Worm (Caenorhabditis elegans) whole organism, midembryonic: ENCODE data around the gene T14B1.1.
"Not testable (repeated sequence)": the region's sequence is repeated elsewhere in the genome, so short reads cannot be mapped to it uniquely, and the experiment has no call there.

Experiments
- T22C8.4 ChIP-seq: fragments of 200-800 bp; sonication (Bioruptor generic); IDR thresholded peaks from 2 replicates; pipeline ENCODE4 v1.3.6; 2022; ENCODE audit warnings: missing genetic modification characterization, missing compliant biosample characterization
- cog-1 ChIP-seq: sonication (generic microtip); optimal IDR thresholded peaks from 2 replicates; lab custom pipeline; 2016; ENCODE audit warnings: missing genetic modification characterization, missing compliant biosample characterization
- flt-1 ChIP-seq: fragments of 200-800 bp; sonication (Bioruptor generic); IDR thresholded peaks from 2 replicates; pipeline ENCODE4 v1.3.6; 2022; ENCODE audit warnings: missing genetic modification characterization, missing compliant biosample characterization
- klf-2 ChIP-seq: fragments of 200-800 bp; sonication (Bioruptor generic); conservative IDR thresholded peaks from 2 replicates; pipeline ENCODE4 v1.3.6; 2022; ENCODE audit warnings: missing genetic modification reagents, missing genetic modification characterization, missing compliant biosample characterization
- med-1 ChIP-seq: sonication (generic microtip); optimal IDR thresholded peaks from 2 replicates; lab custom pipeline; 2017; ENCODE audit warnings: missing genetic modification characterization, mild to moderate bottlenecking, missing compliant biosample characterization, antibody characterized with exemption, missing genetic modification reagents; ENCODE audit not compliant: insufficient read depth
- ref-1 ChIP-seq: fragments of 200-800 bp; sonication (Bioruptor generic); conservative IDR thresholded peaks from 2 replicates; pipeline ENCODE4 v1.3.6; 2022; ENCODE audit warnings: missing genetic modification reagents, missing genetic modification characterization, missing compliant biosample characterization
- tab-1 ChIP-seq: fragments of 200-800 bp; sonication (Bioruptor generic); IDR thresholded peaks from 2 replicates; pipeline ENCODE4 v1.3.6; 2022; ENCODE audit warnings: missing genetic modification characterization, missing compliant biosample characterization
- ztf-23 ChIP-seq: fragments of 200-800 bp; sonication (Bioruptor generic); IDR thresholded peaks from 2 replicates; pipeline ENCODE4 v1.3.6; 2022; ENCODE audit warnings: missing genetic modification reagents, missing genetic modification characterization, missing compliant biosample characterization
- ztf-29 ChIP-seq: fragments of 200-800 bp; sonication (Bioruptor generic); IDR thresholded peaks from 2 replicates; pipeline ENCODE4 v1.3.6; 2022; ENCODE audit warnings: missing genetic modification reagents, missing genetic modification characterization, missing compliant biosample characterization

T14B1.1 gene

DNA sequence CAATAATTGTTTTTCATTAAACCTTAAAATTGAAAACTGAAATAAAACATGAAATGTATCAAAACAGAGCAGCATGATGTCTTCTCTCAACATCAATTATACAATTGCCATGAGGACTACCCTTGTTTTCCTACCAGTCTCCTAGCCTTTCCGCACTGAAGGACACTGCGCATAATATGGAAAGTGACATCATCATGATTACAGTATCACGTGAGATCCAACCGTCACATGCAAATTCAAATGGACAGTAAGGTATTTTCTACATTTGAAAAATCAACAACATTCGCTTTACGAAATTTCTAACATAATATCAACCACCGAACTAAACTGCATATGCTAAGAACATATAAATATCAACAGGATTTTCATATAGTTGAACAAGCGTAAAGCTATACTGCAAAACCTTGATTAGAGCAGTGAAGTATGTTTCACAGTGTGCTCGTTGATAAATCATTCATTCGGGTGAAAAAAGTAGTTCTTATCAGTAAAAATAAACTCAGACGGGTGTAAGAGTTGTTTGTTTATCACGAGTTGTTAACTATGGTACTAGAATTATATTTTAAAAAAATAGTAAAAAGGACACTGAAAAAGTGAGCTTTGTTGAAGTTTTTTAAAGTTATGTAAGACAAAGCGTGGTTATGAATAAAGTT lies 29.6 kb downstream of the T14B1.1 start:
- no peak for TF ChIP-seq ref-1 (GFP tag; lab: Robert Waterston, UW)
- no peak for TF ChIP-seq tab-1
- no peak for TF ChIP-seq ztf-23
- no peak for TF ChIP-seq cog-1 (tag; lab: Kevin White, UChicago)
- TF ChIP-seq ztf-29: no peak
- TF ChIP-seq med-1 (GFP tag; lab: Kevin White, UChicago): no peak
- TF ChIP-seq T22C8.4 (GFP tag; lab: Robert Waterston, UW): no peak

DNA sequence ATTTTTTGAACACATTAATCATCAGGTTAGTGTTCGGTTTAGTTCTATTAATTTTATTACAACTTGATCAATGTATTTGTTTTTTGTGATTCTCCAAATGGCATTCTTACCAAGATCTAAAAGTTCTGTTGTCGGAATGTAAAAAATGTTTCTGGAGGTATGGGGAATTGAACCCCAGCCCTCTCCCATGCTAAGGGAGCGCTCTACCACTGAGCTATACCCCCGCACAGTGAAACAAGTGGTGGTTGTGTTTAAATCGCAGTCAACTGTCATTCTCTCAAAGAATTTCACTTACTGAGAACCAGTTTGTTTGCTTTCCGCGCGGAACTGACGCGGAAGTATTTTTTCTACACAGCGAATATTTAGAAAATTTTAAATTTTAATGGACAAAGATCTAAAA lies 30.8 kb downstream of the T14B1.1 start:
- TF ChIP-seq flt-1 (GFP tag; lab: Robert Waterston, UW): peak; percentile 97
- peak; percentile 92 for TF ChIP-seq T22C8.4 (GFP tag; lab: Robert Waterston, UW)
- TF ChIP-seq klf-2 (GFP tag; lab: Robert Waterston, UW): peak; percentile 81
- peak; percentile 77 for TF ChIP-seq med-1 (GFP tag; lab: Kevin White, UChicago)
- TF ChIP-seq cog-1 (tag; lab: Kevin White, UChicago): peak; percentile 79
- TF ChIP-seq ztf-29: peak; percentile 74
- TF ChIP-seq ref-1 (GFP tag; lab: Robert Waterston, UW): peak; percentile 86
- TF ChIP-seq ztf-23: peak; percentile 94
- peak; percentile 96 for TF ChIP-seq tab-1

DNA sequence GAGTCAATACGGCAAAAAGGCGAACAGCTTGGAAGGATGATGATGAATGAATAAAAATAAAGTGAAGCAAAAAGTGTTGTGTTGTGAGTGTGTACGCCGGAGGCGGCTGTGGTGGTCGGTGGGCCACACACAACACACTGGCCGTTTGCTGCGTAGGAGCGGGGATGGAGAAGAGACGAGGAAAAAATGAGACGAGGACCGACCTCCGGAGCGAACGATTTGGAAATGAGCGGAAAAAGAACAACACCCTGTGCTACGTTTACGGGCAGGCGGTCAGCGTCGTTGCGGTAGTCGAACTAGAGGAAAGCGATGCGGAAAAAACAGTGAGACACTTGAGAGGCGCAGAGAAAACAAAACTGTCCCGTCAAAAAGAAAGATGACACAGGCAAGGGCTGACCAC lies 31.4 kb downstream of the T14B1.1 start:
- TF ChIP-seq klf-2 (GFP tag; lab: Robert Waterston, UW): no peak
- no peak for TF ChIP-seq ref-1 (GFP tag; lab: Robert Waterston, UW)
- TF ChIP-seq flt-1 (GFP tag; lab: Robert Waterston, UW): 0 out of 2 replicates have a peak, but pooled peaks have one; percentile 50
- no peak for TF ChIP-seq cog-1 (tag; lab: Kevin White, UChicago)
- no peak for TF ChIP-seq ztf-29
- no peak for TF ChIP-seq T22C8.4 (GFP tag; lab: Robert Waterston, UW)
- no peak for TF ChIP-seq med-1 (GFP tag; lab: Kevin White, UChicago)
- TF ChIP-seq tab-1: no peak
- 0 out of 2 replicates have a peak, but pooled peaks have one; percentile 15 for TF ChIP-seq ztf-23

DNA sequence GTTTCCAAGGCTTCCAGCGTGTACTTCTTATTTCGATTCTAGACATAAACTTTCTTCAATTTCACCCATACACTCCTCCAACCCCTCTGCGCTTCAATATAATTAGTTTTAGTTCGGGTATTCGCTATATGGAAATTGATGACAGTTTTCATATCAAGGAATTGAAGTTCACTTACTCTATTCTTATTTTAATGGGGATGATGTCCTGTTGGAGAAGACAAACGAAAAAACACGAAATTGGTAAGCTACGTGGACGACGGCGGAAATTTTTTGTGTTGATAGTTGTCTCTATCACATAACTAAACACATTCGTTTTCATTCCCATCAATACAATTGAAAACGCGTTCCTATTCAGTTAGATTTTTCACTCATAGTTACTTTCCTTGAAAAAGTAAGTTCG lies 33.1 kb downstream of the T14B1.1 start, which contains the start of gene F34H10.5:
TSS of gene F34H10.5 (plus strand) at position 301 of the 400 bp plus-strand sequence.
- TF ChIP-seq ref-1 (GFP tag; lab: Robert Waterston, UW) (no peak), cog-1 (tag; lab: Kevin White, UChicago) (no peak), ztf-29 (no peak), klf-2 (GFP tag; lab: Robert Waterston, UW) (no peak), flt-1 (GFP tag; lab: Robert Waterston, UW) (no peak), T22C8.4 (GFP tag; lab: Robert Waterston, UW) (no peak), tab-1 (no peak), med-1 (GFP tag; lab: Kevin White, UChicago) (no peak), ztf-23 (no peak)

DNA sequence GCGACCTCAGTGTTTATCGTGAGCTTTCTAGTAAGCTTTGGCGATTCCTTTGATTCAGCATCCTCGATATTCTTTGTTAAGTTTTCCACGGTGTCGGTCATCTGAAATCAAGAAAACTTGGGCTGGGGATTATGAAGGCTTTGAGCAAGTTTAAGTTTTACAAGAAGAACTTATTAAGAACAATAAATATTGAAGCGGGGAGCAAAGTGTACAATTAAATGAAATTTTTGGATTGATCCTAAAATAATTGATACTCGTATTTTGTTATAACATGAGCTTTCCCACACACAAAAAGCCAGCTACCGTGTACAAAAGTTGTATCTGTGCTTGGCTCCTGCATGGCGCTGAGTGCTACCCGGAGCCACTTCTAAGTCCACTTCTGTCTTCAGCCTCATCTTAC lies 33.6 kb downstream of the T14B1.1 start, which contains the start of gene F34H10.3:
TSS of gene F34H10.3 (minus strand) at position 101 of the 400 bp plus-strand sequence.
- TF ChIP-seq med-1 (GFP tag; lab: Kevin White, UChicago) (no peak), klf-2 (GFP tag; lab: Robert Waterston, UW) (no peak), ztf-29 (no peak), tab-1 (no peak), cog-1 (tag; lab: Kevin White, UChicago) (no peak), ztf-23 (no peak), ref-1 (GFP tag; lab: Robert Waterston, UW) (no peak), flt-1 (GFP tag; lab: Robert Waterston, UW) (no peak), T22C8.4 (GFP tag; lab: Robert Waterston, UW) (no peak)

DNA sequence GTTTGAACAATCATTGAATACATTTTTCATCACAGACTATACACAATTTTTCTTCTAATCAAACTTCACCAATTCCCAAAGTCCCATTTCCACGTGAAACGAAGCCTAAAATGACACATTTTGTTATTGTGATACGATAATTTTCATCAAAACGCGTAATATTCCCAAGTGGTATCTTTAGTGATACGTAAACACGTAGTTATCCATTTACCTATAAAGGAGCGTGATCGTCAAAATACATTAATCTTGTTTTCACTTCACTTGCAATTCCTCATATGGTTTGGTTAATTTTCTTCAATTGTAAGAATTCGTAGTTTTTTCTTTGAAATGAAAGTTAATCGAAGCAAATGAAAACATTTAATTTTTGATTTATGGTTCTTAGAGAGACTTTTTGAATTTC lies 39.0 kb downstream of the T14B1.1 start:
- TF ChIP-seq cog-1 (tag; lab: Kevin White, UChicago) (no peak), ztf-23 (no peak), flt-1 (GFP tag; lab: Robert Waterston, UW) (no peak), T22C8.4 (GFP tag; lab: Robert Waterston, UW) (no peak), tab-1 (no peak), ref-1 (GFP tag; lab: Robert Waterston, UW) (no peak), klf-2 (GFP tag; lab: Robert Waterston, UW) (no peak), ztf-29 (no peak), med-1 (GFP tag; lab: Kevin White, UChicago) (no peak)

DNA sequence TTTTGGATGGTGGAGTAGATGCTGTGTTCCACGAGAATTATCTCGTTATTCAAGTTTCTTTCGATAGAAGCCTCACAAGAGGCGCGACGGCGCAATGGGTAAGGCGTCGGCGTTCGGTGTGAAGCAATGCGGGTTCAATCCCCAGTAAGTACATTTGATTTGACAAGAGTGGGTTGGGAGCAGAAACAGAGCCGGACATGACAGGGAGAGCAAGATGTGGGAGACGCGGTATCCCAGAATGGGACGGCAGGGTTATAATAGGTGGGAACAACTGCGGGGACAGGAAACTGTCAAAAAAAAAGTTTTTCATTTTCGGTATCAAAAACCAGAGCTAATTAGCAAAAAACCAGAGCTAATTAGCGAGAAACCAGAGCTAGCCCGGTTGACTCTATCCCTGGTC lies 41.4 kb downstream of the T14B1.1 start:
- 0 out of 2 replicates have a peak, but pooled peaks have one; percentile 27 for TF ChIP-seq tab-1

DNA sequence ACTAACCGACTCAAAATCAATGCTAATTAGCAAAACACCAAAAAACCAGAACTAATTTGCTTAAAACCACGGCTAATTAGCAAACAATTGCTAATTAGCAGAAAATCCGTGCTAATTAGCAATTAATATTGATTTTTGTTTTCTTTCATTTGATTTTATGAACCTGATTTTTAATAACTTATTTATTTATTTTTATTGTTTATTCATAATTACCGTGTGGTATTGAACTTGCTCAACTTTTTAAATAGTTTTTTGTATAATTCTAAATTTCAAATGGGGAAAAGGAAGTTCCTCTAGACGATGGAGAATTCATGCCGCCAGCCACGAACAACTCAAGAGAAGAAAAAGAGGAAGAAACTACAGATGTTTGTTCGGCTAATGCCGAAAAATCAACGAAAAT lies 42.7 kb downstream of the T14B1.1 start, which contains the start of gene F34H10.1:
TSS of gene F34H10.1 (plus strand) at position 301 of the 400 bp plus-strand sequence.
- not testable (repeated sequence) for TF ChIP-seq ztf-23; med-1 (GFP tag; lab: Kevin White, UChicago); ref-1 (GFP tag; lab: Robert Waterston, UW)

DNA sequence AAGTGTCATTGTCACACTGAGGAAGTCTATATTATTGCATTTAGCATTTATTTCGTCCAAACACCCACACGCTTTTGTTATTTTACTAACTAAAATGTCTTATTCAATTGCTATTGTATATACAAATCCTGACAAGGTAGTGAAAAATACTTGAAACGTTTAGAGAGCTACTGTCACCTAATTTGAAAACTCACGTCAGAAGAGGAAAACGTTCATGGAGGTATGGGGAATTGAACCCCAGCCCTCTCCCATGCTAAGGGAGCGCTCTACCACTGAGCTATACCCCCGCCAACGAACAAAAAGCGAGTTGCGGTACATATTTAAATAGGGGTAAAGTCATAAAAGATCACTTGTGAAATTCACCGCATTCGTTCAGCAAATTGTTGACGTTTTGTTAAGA lies 45.9 kb downstream of the T14B1.1 start:
- TF ChIP-seq cog-1 (tag; lab: Kevin White, UChicago) (no peak), tab-1 (peak; percentile 73), ztf-23 (peak; percentile 75), med-1 (GFP tag; lab: Kevin White, UChicago) (no peak), flt-1 (GFP tag; lab: Robert Waterston, UW) (peak; percentile 83), T22C8.4 (GFP tag; lab: Robert Waterston, UW) (peak; percentile 32; the same call in 1 of the 2 replicates), ref-1 (GFP tag; lab: Robert Waterston, UW) (0 out of 2 replicates have a peak, but pooled peaks have one; percentile 37)

DNA sequence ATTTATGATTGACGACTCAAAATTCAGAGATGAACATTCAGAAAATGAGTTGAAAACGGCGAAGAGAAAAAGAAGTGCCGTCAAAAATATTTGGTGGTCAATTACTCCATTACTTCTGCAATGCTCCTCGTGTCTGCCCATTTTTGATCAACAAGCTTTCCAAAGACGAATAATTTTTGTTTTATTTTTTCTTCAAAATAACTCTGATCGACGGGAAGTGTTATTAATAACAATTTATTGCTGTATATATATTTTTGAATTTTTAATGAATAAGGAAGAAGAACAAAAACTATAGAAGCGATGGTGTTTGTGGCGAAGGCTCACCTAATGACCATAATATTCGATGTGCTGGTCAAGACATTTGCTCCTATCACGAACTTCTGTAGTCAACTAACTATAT lies 48.4 kb downstream of the T14B1.1 start, which contains the start of gene C11E4.8:
TSS of gene C11E4.8 (plus strand) at position 301 of the 400 bp plus-strand sequence.
- TF ChIP-seq klf-2 (GFP tag; lab: Robert Waterston, UW): no peak
- no peak for TF ChIP-seq med-1 (GFP tag; lab: Kevin White, UChicago)
- TF ChIP-seq T22C8.4 (GFP tag; lab: Robert Waterston, UW): no peak
- no peak for TF ChIP-seq ztf-23
- no peak for TF ChIP-seq cog-1 (tag; lab: Kevin White, UChicago)
- no peak for TF ChIP-seq flt-1 (GFP tag; lab: Robert Waterston, UW)
- TF ChIP-seq tab-1: no peak
- TF ChIP-seq ref-1 (GFP tag; lab: Robert Waterston, UW): no peak
- no peak for TF ChIP-seq ztf-29
